Fruit fly (Drosophila melanogaster) Kc167 (cell line): Measurements from ENCODE around the gene lsn.

Source experiments
- Myc ChIP-seq: fragments of >200 bp; optimal IDR thresholded peaks from 2 replicates; lab custom pipeline; 2017; ENCODE audit warnings: missing external identifiers
- Sin3A ChIP-seq: fragments of >200 bp; optimal IDR thresholded peaks from 2 replicates; lab custom pipeline; 2018; ENCODE audit warnings: missing external identifiers
- h ChIP-seq: fragments of >200 bp; optimal IDR thresholded peaks from 3 replicates; lab custom pipeline; 2018; ENCODE audit warnings: missing external identifiers
- insv ChIP-seq: fragments of >200 bp; optimal IDR thresholded peaks from 3 replicates; lab custom pipeline; 2018; ENCODE audit warnings: missing external identifiers
- psq ChIP-seq: fragments of >200 bp; optimal IDR thresholded peaks from 2 replicates; lab custom pipeline; 2017; ENCODE audit warnings: missing external identifiers
- ttk ChIP-seq: sonication (Bioruptor generic); optimal IDR thresholded peaks from 2 replicates; lab custom pipeline; 2017; ENCODE audit warnings: missing external identifiers

Gene lsn

DNA sequence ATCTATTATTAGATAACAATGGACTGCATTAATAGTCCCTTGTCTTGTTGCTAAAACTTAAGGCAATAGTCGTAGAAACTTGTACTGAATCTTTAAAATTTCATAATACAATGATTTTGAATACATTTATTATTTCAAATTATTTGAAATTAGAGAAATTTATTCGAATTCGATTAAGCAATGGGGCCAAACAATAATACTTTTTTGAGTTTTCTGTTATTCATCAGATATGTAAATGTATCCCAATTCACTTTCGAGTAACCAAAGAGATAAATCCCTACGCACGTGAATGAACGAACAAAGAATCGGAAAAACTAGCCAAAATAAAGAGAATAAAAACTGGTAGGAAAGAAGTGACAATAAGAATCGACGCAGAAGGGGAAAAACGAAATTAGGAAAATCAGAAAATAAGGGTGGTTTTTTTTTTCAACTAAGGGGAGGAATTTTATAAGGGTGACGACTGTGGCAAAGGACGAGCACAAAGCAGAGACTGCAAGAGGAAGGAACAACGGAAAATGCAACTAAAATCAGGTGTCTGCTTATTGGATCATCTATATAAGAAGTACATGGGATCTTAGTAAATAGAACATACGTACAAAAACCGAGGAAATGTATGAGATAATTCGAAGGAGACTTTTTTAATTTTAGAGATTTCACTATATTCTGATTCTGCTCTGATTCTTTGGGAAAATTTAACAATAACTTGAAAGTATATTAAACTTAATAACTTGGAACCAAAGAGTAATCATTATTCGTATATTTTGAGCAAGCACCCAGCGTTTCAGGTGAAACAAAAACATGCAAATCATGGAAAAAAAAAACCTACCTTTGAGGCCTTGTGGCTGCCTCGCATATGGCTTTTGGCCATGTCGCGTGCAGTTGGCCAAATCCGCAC lies 10.1 kb upstream of the lsn start:
- TF ChIP-seq Sin3A (lab: Kevin White, UChicago) = no peak
- no peak for TF ChIP-seq insv (lab: Kevin White, UChicago)
- no peak for TF ChIP-seq psq
- no peak for TF ChIP-seq Myc (lab: Kevin White, UChicago)
- TF ChIP-seq h (lab: Kevin White, UChicago) = no peak
- no peak for TF ChIP-seq ttk (lab: Kevin White, UChicago)

DNA sequence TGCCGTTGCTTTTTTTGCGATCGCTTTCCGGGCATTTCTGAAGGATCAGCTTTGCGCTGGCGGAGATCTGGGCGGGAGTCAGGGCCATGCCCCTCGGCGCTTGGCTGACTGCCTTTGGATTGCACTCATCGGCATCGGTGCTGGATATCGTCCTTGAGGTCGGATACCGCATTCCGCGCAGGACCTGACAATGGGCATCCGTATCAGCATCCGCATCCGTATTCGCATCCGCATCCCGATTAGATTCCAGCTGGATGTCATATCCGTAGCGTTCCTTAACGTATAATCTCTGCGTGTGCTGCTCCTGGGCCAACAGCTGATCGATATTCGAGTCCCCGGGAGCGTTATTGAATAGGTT lies 9.5 kb upstream of the lsn start:
- TF ChIP-seq psq (no peak), insv (lab: Kevin White, UChicago) (no peak), ttk (lab: Kevin White, UChicago) (no peak), h (lab: Kevin White, UChicago) (no peak), Myc (lab: Kevin White, UChicago) (no peak), Sin3A (lab: Kevin White, UChicago) (no peak)

DNA sequence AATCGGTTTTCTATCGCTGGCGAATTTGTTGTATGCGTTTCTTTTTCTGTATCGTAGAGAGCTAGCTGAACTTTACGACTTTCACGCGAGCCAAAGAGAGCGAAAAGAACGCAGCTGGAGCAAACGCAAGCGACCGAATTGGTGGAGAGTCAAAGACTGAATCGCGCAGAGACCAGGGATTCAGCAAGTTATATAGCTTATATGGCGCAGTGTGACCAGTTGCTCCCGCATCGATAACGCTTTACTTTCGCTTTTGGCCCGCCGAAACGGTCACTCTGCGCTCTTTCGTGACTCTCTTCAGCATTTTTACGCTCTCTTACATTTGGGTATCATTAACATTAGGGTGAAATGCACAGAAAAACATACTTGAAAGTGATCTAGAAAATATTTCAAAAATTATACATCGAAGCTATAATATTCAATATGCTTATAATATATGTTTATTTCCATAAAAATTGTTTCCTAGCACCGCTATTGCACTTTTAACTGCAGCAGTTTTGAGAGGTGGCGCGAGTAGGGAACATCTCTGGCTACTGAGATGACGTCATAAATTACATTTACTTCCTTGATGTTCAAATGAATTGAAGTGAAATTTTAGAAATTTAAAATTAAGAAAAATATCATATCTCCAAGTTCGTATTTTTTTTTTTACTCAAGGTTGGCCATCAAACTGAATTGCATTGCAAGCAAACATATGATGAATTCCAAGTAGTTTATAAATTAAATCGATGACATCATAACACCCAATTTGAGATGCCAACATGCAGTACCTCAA lies 8.7 kb upstream of the lsn start, which contains the start of gene glec:
glec (minus strand) TSS at position 169 of the 775 bp plus-strand sequence.
- no peak for TF ChIP-seq h (lab: Kevin White, UChicago)
- TF ChIP-seq insv (lab: Kevin White, UChicago) = no peak
- no peak for TF ChIP-seq psq
- TF ChIP-seq Myc (lab: Kevin White, UChicago) = no peak

DNA sequence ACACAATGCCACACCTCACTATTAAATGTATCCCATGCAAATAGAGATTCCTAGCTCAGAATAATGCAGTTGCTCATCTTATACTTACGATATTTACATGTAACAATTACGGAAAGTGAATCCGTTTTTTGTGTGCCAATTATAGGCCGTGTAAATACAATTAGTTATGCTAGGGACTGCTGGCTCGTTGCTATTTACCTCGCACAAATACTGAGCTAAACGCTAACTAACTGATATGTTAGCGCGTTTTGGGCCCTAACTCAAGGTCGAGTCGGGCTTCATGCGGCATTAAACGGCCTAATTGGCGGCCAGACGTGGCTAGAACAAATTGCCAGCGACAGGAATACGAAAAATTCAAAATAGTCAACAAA lies 8.1 kb upstream of the lsn start:
- TF ChIP-seq ttk (lab: Kevin White, UChicago) (no peak), Myc (lab: Kevin White, UChicago) (no peak)

DNA sequence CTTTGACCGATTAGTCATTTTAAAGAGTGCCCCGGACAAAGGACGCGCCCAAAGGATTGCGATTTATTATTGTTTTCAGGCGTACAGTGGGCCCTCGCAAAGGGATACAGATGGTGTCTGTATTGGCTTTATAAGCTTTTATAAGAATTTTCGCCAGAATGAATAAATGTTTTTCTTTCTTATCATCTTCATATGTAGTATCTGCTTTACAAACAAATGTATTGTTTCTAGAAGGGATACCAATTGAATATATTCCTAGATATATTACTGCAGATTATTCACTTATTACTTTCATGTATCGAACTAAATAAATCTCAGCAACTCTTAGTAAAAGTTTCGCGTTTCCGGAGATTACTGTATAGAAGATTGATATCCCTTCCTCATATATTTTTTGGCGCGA lies 7.5 kb upstream of the lsn start:
- TF ChIP-seq h (lab: Kevin White, UChicago) (no peak), Myc (lab: Kevin White, UChicago) (no peak), ttk (lab: Kevin White, UChicago) (no peak), insv (lab: Kevin White, UChicago) (no peak), Sin3A (lab: Kevin White, UChicago) (no peak)

DNA sequence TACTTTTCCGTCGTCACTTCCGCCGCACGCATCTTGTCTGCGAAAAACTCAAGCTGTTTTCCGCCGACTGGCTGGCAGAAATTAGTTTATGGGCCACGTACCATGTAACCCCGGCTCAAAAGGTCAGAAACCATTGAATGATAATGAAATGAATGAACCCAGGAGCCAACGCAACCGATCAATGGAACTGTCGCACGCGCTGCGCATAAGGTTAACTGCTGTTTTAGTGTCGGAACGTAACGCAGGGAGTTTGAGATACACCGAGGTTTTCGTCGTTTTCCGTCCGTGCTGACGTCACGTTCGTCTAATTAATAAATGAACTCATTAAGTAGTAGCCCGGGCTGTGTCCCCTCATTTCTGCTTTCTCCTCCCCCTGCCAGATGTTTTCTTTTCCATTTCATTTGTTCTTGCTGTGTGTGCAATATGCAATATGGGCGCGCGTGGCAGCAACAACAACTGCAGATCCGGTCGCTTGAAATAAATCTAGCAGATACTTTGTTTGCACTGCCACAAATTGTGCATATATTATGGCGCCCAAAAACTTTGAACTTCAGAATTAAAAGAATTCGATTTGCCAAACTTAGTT lies 6.6 kb upstream of the lsn start:
- TF ChIP-seq insv (lab: Kevin White, UChicago) (no peak), psq (no peak), Sin3A (lab: Kevin White, UChicago) (no peak), Myc (lab: Kevin White, UChicago) (no peak), ttk (lab: Kevin White, UChicago) (no peak), h (lab: Kevin White, UChicago) (no peak)

DNA sequence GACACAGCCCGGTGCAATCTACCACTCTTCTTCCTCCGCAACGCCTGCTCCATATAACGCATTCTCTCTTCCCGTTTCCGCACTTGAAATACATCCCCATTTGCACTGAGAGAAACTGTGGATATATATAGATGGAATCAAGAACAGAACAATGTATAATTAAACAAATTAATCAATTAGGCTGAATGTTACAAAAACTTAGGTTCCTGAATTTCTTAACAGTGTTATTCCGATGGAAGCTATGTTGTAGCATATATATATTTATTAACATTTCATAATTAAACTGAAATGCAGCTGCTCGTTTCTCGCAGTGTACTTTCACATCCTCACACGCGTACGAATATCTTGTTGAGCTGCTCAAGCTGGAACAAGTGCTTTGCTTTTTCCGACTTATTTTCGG lies 5.5 kb upstream of the lsn start:
- no peak for TF ChIP-seq ttk (lab: Kevin White, UChicago)
- TF ChIP-seq psq = no peak
- TF ChIP-seq h (lab: Kevin White, UChicago) = no peak
- TF ChIP-seq Sin3A (lab: Kevin White, UChicago) = no peak
- TF ChIP-seq insv (lab: Kevin White, UChicago) = no peak
- no peak for TF ChIP-seq Myc (lab: Kevin White, UChicago)

DNA sequence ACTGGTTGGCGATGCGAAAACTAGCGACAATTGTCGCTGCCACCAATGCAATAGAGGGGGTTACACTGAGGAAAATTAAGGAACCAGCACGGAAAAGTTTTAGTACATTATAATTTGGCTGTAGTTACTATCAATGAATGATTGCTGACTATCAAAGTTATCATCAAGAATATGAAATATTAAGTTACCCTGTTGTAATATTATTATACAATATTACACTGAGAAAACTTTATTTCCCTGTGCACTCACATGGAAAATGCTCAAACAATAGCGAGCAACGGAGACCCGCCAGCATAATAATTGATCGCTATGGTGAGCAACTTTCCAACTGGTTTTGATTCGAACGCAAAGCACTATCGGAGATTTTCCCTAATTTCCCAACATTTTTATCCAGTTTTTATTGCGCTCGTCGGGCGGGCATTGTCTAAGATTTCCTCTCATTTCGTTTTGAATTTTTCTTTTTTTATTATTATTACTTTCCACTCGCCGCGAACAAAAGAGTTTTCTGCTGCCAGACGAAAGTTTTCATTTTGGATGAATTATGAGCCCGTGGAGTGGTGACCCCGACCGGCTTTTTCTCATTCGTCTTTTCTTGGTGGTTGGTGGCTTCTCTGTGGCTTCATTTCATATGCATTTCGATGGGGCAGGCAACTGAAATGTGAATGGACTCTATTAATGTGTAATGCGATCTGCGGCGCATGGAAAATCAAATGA lies 2.7 kb upstream of the lsn start:
- TF ChIP-seq Myc (lab: Kevin White, UChicago) (no peak), ttk (lab: Kevin White, UChicago) (no peak), insv (lab: Kevin White, UChicago) (no peak), psq (no peak), h (lab: Kevin White, UChicago) (no peak), Sin3A (lab: Kevin White, UChicago) (no peak)

DNA sequence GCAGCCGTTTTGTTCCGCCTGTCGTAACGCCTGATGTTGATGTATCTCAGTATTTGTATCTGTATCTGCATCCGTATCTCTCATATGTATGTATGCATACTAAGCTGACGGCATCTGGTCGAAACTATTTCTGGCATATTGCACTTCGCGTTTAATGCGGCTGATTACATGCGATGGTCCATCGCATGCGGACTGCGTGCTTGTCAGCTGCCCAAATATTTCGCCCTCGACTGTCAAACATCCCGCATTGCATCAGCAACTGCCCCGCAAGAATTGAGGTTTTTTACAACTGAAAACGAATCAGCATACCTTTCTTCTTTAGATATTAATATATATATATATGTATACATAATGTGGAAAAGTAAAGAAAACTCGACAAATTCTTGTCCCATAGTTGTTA lies 2.1 kb upstream of the lsn start:
- no peak for TF ChIP-seq psq
- TF ChIP-seq insv (lab: Kevin White, UChicago) = no peak
- TF ChIP-seq h (lab: Kevin White, UChicago) = no peak
- TF ChIP-seq Myc (lab: Kevin White, UChicago) = no peak
- no peak for TF ChIP-seq ttk (lab: Kevin White, UChicago)

DNA sequence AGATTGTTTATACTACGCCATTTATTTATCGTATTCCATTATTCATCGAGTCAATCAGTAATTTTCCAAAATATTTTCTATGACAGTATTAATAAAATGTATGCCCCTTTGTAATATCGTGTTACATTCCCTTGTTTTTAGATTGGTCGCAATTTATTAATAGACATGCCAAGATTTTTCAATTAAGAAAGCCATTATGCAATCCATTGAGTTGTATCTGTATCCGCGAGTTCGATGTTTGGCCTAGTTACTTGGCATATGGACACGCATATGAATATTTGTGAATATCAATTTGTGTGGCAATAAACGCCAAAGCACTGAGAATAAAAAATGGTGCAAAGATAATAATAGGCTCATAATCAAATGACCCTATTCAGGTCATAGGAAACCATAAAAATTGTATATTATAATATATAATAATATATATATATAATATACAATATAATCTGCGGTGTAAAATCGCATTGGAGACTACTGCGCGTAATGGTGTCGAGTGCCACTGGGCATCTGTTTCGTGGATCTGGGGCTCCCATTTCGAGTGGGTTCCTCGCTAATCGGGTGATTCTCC lies 1.1 kb upstream of the lsn start:
- TF ChIP-seq Myc (lab: Kevin White, UChicago) = no peak
- no peak for TF ChIP-seq Sin3A (lab: Kevin White, UChicago)
- no peak for TF ChIP-seq h (lab: Kevin White, UChicago)
- TF ChIP-seq psq = no peak
- no peak for TF ChIP-seq ttk (lab: Kevin White, UChicago)
- TF ChIP-seq insv (lab: Kevin White, UChicago) = no peak

DNA sequence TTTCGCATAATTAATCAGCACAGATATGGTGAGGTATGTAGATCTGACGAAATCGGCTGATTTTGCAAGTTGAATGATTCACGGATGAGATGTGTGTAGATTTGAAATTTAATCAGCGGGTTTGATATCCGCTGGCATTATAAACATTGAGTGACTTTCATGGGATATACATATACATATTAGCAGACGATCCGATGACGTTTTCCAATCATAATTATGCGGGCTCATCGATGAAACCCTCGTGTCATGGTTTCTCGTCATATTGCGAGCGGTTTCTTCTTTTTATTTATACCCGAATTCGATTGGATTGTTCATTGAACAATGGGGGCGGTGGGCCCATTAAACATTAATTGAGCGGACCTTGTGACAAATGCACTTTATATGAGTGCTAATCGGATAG lies 484 bp upstream of the lsn start:
- no peak for TF ChIP-seq insv (lab: Kevin White, UChicago)
- no peak for TF ChIP-seq ttk (lab: Kevin White, UChicago)
- TF ChIP-seq h (lab: Kevin White, UChicago) = no peak
- no peak for TF ChIP-seq psq
- TF ChIP-seq Myc (lab: Kevin White, UChicago) = no peak
- no peak for TF ChIP-seq Sin3A (lab: Kevin White, UChicago)
